Fruit fly (Drosophila melanogaster) whole organism, adult: ENCODE measurements around the gene Art2.

Experiments
- CG11617 ChIP-seq: fragments of 200-800 bp; sonication (Bioruptor generic); optimal IDR thresholded peaks from 2 replicates; lab custom pipeline; 2017; ENCODE audit warnings: mild to moderate bottlenecking, missing biosample characterization, missing genetic modification reagents, missing genetic modification characterization
- CG12768 ChIP-seq: fragments of 200-800 bp; sonication (Bioruptor generic); optimal IDR thresholded peaks from 2 replicates; lab custom pipeline; 2017; ENCODE audit warnings: missing biosample characterization, missing genetic modification characterization, mild to moderate bottlenecking, moderate library complexity, missing genetic modification reagents
- CG14711 ChIP-seq: fragments of 200-800 bp; sonication (Bioruptor generic); optimal IDR thresholded peaks from 2 replicates; lab custom pipeline; 2018; ENCODE audit warnings: missing biosample characterization, mild to moderate bottlenecking, missing genetic modification characterization, moderate library complexity
- CG1620 ChIP-seq: fragments of 200-800 bp; sonication (Bioruptor generic); optimal IDR thresholded peaks from 2 replicates; lab custom pipeline; 2016; ENCODE audit warnings: missing biosample characterization, missing genetic modification characterization
- CG33017 ChIP-seq: fragments of 200-800 bp; sonication (Bioruptor generic); optimal IDR thresholded peaks from 2 replicates; lab custom pipeline; 2018; ENCODE audit warnings: missing biosample characterization, mild to moderate bottlenecking, missing genetic modification characterization, moderate library complexity
- CG5204 ChIP-seq: fragments of 200-800 bp; sonication (Bioruptor generic); optimal IDR thresholded peaks from 2 replicates; lab custom pipeline; 2016; ENCODE audit warnings: missing biosample characterization, missing genetic modification characterization
- CG7045 ChIP-seq: fragments of 200-800 bp; sonication (Bioruptor generic); optimal IDR thresholded peaks from 2 replicates; lab custom pipeline; 2017; ENCODE audit warnings: missing biosample characterization, mild to moderate bottlenecking, missing genetic modification characterization
- CG7101 ChIP-seq: fragments of 200-800 bp; sonication (Bioruptor generic); optimal IDR thresholded peaks from 2 replicates; lab custom pipeline; 2018; ENCODE audit warnings: missing biosample characterization, mild to moderate bottlenecking, missing genetic modification characterization, moderate library complexity
- Clk ChIP-seq: fragments of 200-800 bp; sonication (Bioruptor generic); optimal IDR thresholded peaks from 2 replicates; lab custom pipeline; 2017; ENCODE audit warnings: missing biosample characterization, missing genetic modification characterization
- Crg-1 ChIP-seq: fragments of 200-800 bp; sonication (Bioruptor generic); optimal IDR thresholded peaks from 2 replicates; lab custom pipeline; 2016; ENCODE audit warnings: missing biosample characterization, missing genetic modification characterization
- Hr96 ChIP-seq: fragments of 200-800 bp; sonication (Bioruptor generic); optimal IDR thresholded peaks from 2 replicates; lab custom pipeline; 2016; ENCODE audit warnings: missing biosample characterization, missing genetic modification characterization
- Mnt ChIP-seq: fragments of 200-800 bp; sonication (Bioruptor generic); optimal IDR thresholded peaks from 2 replicates; lab custom pipeline; 2016; ENCODE audit warnings: missing biosample characterization, mild to moderate bottlenecking, missing genetic modification characterization
- bab1 ChIP-seq: fragments of 200-800 bp; sonication (Bioruptor generic); optimal IDR thresholded peaks from 3 replicates; lab custom pipeline; 2019; ENCODE audit warnings: missing biosample characterization, mild to moderate bottlenecking, missing genetic modification characterization, moderate library complexity
- cic ChIP-seq: fragments of 200-800 bp; sonication (Bioruptor generic); optimal IDR thresholded peaks from 2 replicates; lab custom pipeline; 2017; ENCODE audit warnings: missing biosample characterization, mild to moderate bottlenecking, missing genetic modification characterization, moderate library complexity
- cnc ChIP-seq, 2 experiments: fragments of >200 bp; optimal IDR thresholded peaks; 2 replicates each; lab custom pipeline; 2017
- kay ChIP-seq: fragments of 200-800 bp; sonication (Bioruptor generic); peaks from one replicate; lab custom pipeline; 2016; ENCODE audit warnings: missing biosample characterization, missing genetic modification characterization, borderline replicate concordance
- ovo ChIP-seq: fragments of 200-800 bp; sonication (Bioruptor generic); optimal IDR thresholded peaks from 2 replicates; lab custom pipeline; 2016; ENCODE audit warnings: missing biosample characterization, missing genetic modification characterization
- pad ChIP-seq: fragments of 200-800 bp; sonication (Bioruptor generic); optimal IDR thresholded peaks from 3 replicates; lab custom pipeline; 2017; ENCODE audit warnings: missing biosample characterization, missing genetic modification characterization, mild to moderate bottlenecking, moderate library complexity, missing genetic modification reagents
- tj ChIP-seq: fragments of 200-800 bp; sonication (Bioruptor generic); optimal IDR thresholded peaks from 3 replicates; lab custom pipeline; 2017; ENCODE audit warnings: missing biosample characterization, mild to moderate bottlenecking, missing genetic modification characterization, moderate library complexity
- toe ChIP-seq: fragments of 200-800 bp; sonication (Bioruptor generic); optimal IDR thresholded peaks from 2 replicates; lab custom pipeline; 2016; ENCODE audit warnings: missing biosample characterization, missing genetic modification characterization

Gene Art2

DNA sequence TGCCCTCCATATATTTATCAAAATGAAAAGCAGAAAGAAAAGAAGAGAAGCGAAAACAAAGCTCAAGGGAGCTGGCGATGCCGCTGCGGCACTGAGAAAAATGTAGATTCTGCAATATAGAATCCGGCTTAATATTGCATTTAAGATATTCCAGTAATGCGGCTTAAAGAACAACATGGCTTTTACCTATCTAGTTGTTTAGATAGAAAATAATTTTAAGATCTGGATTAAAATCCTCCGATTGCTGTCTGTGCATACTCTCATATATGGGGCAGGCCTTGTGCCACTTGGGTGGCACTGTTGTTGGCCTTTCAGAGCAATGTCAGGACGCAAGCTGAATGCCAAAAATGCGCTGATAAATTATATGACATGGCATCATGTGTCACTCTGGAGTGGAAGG is 26.2 kb downstream of the Art2 start:
- TF ChIP-seq CG14711 (tag; lab: Kevin White, UChicago) (no peak), Crg-1 (GFP tag; lab: Kevin White, UChicago) (no peak), CG12768 (GFP tag; lab: Kevin White, UChicago) (no peak), Mnt (GFP tag; lab: Kevin White, UChicago) (no peak), cnc (optimal IDR thresholded peaks at IDR 0.05; lab: Kevin White, UChicago) (no peak), Clk (GFP tag; lab: Kevin White, UChicago) (no peak), toe (no peak), CG33017 (tag; lab: Kevin White, UChicago) (no peak), CG1620 (GFP tag; lab: Kevin White, UChicago) (no peak), kay (no peak)

DNA sequence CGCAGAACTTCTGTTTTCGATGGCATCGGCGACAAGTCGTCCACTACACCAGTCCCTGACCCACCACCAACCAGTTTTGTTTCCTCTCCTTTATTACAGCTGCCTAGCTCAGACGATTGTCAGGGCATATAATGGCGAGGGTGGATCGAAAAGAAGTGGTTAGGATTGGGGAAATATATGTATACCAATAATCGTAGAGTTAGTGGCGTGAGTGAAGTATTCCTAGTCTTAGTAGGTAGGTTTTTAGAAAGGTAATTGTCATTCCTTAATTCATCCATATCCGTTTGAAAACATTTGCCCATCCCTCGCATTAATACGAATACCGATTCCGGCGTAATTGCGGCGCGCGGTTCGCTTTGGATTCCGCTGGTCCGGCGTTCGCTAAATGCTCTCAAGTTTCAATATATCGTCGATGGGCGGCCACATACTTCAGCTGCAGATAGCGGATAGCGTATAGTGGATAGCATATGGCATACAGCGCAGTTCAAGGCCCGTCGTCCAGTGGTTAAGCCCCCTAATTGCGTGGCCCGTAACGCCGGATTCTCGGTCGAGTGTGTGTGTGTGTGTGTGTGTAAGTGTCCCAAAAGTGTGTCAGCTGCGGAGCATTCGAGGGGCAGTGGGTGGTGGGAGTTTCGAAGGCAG is 28.2 kb downstream of the Art2 start:
- TF ChIP-seq CG12768 (GFP tag; lab: Kevin White, UChicago) (no peak), Crg-1 (GFP tag; lab: Kevin White, UChicago) (no peak), Clk (GFP tag; lab: Kevin White, UChicago) (no peak), CG1620 (GFP tag; lab: Kevin White, UChicago) (no peak), CG7101 (no peak), pad (GFP tag; lab: Kevin White, UChicago) (no peak), Mnt (GFP tag; lab: Kevin White, UChicago) (no peak), CG7045 (GFP tag; lab: Kevin White, UChicago) (no peak), kay (no peak)

DNA sequence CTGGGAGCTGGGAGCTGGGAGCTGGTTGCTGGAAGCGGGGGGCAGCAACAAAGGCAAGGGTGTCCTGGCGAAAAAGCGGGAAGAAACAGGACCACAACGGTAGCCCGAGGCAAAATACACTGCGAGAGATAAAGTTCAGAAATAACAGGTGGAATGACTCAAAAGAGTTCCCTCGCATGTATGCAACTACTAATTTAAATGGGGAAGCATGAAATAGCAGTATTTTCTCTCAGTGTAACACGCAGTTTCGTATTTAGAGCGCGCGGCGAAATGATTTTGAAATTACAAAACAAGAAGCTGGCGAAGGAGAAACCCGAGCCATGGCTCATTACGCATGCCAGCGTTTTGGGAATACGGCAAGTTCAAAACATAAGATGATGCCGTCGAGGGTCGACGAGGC is 32.8 kb downstream of the Art2 start:
- TF ChIP-seq CG7045 (GFP tag; lab: Kevin White, UChicago): no peak
- no peak for TF ChIP-seq cnc (optimal IDR thresholded peaks at IDR 0.05; lab: Kevin White, UChicago)
- TF ChIP-seq CG12768 (GFP tag; lab: Kevin White, UChicago): no peak
- no peak for TF ChIP-seq CG33017 (tag; lab: Kevin White, UChicago)
- TF ChIP-seq CG7101: no peak
- no peak for TF ChIP-seq Crg-1 (GFP tag; lab: Kevin White, UChicago)
- no peak for TF ChIP-seq Mnt (GFP tag; lab: Kevin White, UChicago)
- no peak for TF ChIP-seq toe
- TF ChIP-seq CG14711 (tag; lab: Kevin White, UChicago): no peak
- TF ChIP-seq CG1620 (GFP tag; lab: Kevin White, UChicago): no peak
- no peak for TF ChIP-seq tj (GFP tag; lab: Kevin White, UChicago)
- no peak for TF ChIP-seq pad (GFP tag; lab: Kevin White, UChicago)
- TF ChIP-seq CG11617: no peak
- TF ChIP-seq cic: no peak
- no peak for TF ChIP-seq bab1 (GFP tag; lab: Kevin White, UChicago)
- TF ChIP-seq kay: no peak
- TF ChIP-seq Clk (GFP tag; lab: Kevin White, UChicago): no peak
- TF ChIP-seq ovo (GFP tag; lab: Kevin White, UChicago): no peak
- no peak for TF ChIP-seq CG5204 (GFP tag; lab: Kevin White, UChicago)

DNA sequence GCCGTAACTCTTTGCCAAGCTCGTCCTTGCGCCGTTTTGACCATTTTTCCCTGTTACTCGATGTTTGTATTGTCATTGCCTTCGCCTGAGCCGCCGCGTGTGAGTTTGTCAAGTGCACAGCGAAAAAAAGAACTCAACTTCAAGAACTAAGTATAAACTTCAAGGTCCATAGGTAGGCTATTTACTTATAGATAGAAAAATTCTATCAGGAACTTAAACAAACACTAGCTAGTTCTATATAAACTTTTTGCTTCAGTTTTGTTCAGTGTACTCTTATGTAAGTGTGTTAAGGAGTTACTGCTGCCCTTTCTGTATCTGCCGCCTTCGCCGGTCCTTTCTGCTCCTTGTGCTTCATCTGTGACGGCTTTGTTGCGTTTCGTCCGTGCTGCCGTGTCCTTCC is 34.7 kb downstream of the Art2 start:
- TF ChIP-seq CG5204 (GFP tag; lab: Kevin White, UChicago): no peak
- TF ChIP-seq CG12768 (GFP tag; lab: Kevin White, UChicago): no peak
- no peak for TF ChIP-seq Hr96 (GFP tag; lab: Kevin White, UChicago)
- no peak for TF ChIP-seq Clk (GFP tag; lab: Kevin White, UChicago)
- TF ChIP-seq CG14711 (tag; lab: Kevin White, UChicago): no peak
- no peak for TF ChIP-seq Crg-1 (GFP tag; lab: Kevin White, UChicago)
- TF ChIP-seq toe: no peak
- no peak for TF ChIP-seq CG7101
- TF ChIP-seq cnc (optimal IDR thresholded peaks at IDR 0.05; lab: Kevin White, UChicago): no peak
- TF ChIP-seq CG1620 (GFP tag; lab: Kevin White, UChicago): no peak
- TF ChIP-seq CG33017 (tag; lab: Kevin White, UChicago): no peak
- TF ChIP-seq Mnt (GFP tag; lab: Kevin White, UChicago): no peak
- no peak for TF ChIP-seq pad (GFP tag; lab: Kevin White, UChicago)
- TF ChIP-seq kay: no peak
- no peak for TF ChIP-seq CG11617

DNA sequence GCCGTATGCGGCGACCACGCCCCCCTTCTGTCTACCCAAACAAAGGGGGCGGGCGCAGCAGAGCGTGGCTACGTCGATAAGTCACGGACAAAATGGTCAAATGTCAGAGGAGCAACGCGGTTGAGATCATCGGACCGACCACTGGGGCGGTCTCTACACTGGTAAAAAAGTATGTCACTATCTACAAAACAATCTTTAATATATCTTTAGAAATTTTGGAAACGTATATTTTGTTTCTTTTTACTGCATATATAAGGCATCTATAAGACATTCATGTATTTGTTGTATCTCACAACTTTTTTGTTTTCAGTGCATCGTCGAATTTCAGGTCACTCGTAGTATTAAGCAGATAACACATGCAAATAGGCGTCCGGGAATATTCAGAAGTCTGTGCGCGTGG is 39.6 kb downstream of the Art2 start:
- TF ChIP-seq CG5204 (GFP tag; lab: Kevin White, UChicago) (no peak), CG1620 (GFP tag; lab: Kevin White, UChicago) (no peak), CG12768 (GFP tag; lab: Kevin White, UChicago) (no peak), cic (no peak), Mnt (GFP tag; lab: Kevin White, UChicago) (no peak), tj (GFP tag; lab: Kevin White, UChicago) (no peak), CG7101 (no peak), Hr96 (GFP tag; lab: Kevin White, UChicago) (no peak), CG11617 (no peak)

DNA sequence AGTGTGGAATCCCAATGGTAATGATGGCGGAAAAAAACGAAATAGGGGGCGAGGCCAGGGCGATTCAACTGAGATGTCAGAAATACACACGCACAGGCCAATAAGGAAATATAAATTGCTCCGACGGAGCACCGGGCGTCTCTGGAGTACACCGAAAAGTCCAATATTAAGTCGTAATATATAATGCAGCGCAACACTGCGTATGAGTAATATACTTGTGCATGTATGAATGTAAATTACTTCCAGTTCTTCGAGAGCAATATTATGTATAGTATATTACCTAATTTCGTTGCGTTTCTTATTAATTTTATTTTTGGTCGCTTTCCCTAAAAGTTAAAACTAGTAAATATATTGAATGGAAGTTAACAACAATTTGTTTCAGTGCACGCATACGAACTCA is 50.6 kb downstream of the Art2 start:
- TF ChIP-seq Hr96 (GFP tag; lab: Kevin White, UChicago): no peak
- no peak for TF ChIP-seq Clk (GFP tag; lab: Kevin White, UChicago)
- TF ChIP-seq kay: no peak
- TF ChIP-seq Crg-1 (GFP tag; lab: Kevin White, UChicago): no peak
- TF ChIP-seq CG11617: no peak
